Worm (Caenorhabditis elegans) whole organism, L3 larva: Measurements from ENCODE around the gene lea-1.

ENCODE experiments used
- R02D3.7 ChIP-seq: fragments of 150-350 bp; optimal IDR thresholded peaks from 2 replicates; lab custom pipeline; 2014; ENCODE audit warnings: missing biosample characterization, missing genetic modification characterization
- aly-2 ChIP-seq: fragments of 150-350 bp; optimal IDR thresholded peaks from 2 replicates; lab custom pipeline; 2014; ENCODE audit warnings: missing biosample characterization, missing genetic modification characterization
- ceh-82 ChIP-seq: fragments of 150-350 bp; optimal IDR thresholded peaks from 2 replicates; lab custom pipeline; 2014; ENCODE audit warnings: missing biosample characterization, missing genetic modification characterization
- ceh-9 ChIP-seq: sonication (generic microtip); optimal IDR thresholded peaks from 2 replicates; lab custom pipeline; 2018; ENCODE audit warnings: missing biosample characterization, missing genetic modification characterization
- egl-27 ChIP-seq: sonication (generic microtip); optimal IDR thresholded peaks from 4 replicates; lab custom pipeline; 2017; ENCODE audit warnings: missing biosample characterization, missing genetic modification reagents, missing genetic modification characterization
- egl-5 ChIP-seq: fragments of 150-350 bp; optimal IDR thresholded peaks from 2 replicates; lab custom pipeline; 2017; ENCODE audit warnings: missing biosample characterization, missing genetic modification reagents, missing genetic modification characterization, inconsistent platforms
- elt-1 ChIP-seq: fragments of 150-350 bp; optimal IDR thresholded peaks from 2 replicates; lab custom pipeline; 2014; ENCODE audit warnings: missing biosample characterization, missing genetic modification characterization
- elt-2 ChIP-seq: sonication (generic microtip); optimal IDR thresholded peaks from 2 replicates; lab custom pipeline; 2016; ENCODE audit warnings: missing genetic modification reagents, mild to moderate bottlenecking, missing genetic modification characterization, missing compliant biosample characterization
- elt-3 ChIP-seq, 3 experiments: fragments of 150-350 bp in 1 of 3; sonication (generic microtip) in 2 of 3; optimal IDR thresholded peaks; 2 replicates in 2 of 3; 4 replicates in 1 of 3; lab custom pipeline; 2014 to 2017; ENCODE audit warnings: missing biosample characterization in 3 of 3, missing genetic modification characterization in 3 of 3
- eor-1 ChIP-seq, 2 experiments: fragments of 150-350 bp; optimal IDR thresholded peaks; 2 replicates each; lab custom pipeline; 2014 to 2018; ENCODE audit warnings: missing biosample characterization in 2 of 2, missing genetic modification characterization in 2 of 2
- fkh-10 ChIP-seq: sonication (generic microtip); optimal IDR thresholded peaks from 2 replicates; lab custom pipeline; 2017; ENCODE audit warnings: missing biosample characterization, missing genetic modification reagents, missing genetic modification characterization
- fos-1 ChIP-seq: fragments of 150-350 bp; optimal IDR thresholded peaks from 2 replicates; lab custom pipeline; 2014; ENCODE audit warnings: missing biosample characterization, missing genetic modification characterization
- jun-1 ChIP-seq: fragments of 150-350 bp; optimal IDR thresholded peaks from 2 replicates; lab custom pipeline; 2014; ENCODE audit warnings: missing biosample characterization, missing genetic modification reagents, missing genetic modification characterization
- lin-15B ChIP-seq: fragments of 150-350 bp; optimal IDR thresholded peaks from 2 replicates; lab custom pipeline; 2014; ENCODE audit warnings: missing biosample characterization, missing genetic modification characterization
- lin-39 ChIP-seq: fragments of 150-350 bp; optimal IDR thresholded peaks from 2 replicates; lab custom pipeline; 2018; ENCODE audit warnings: missing biosample characterization, missing genetic modification reagents, missing genetic modification characterization
- mdl-1 ChIP-seq: fragments of 150-350 bp; optimal IDR thresholded peaks from 2 replicates; lab custom pipeline; 2014; ENCODE audit warnings: missing biosample characterization, missing genetic modification characterization
- mml-1 ChIP-seq: fragments of 150-350 bp; sonication (generic microtip); optimal IDR thresholded peaks from 3 replicates; lab custom pipeline; 2014; ENCODE audit warnings: missing biosample characterization, missing genetic modification characterization
- nfya-1 ChIP-seq: sonication (generic microtip); optimal IDR thresholded peaks from 2 replicates; lab custom pipeline; 2017; ENCODE audit warnings: missing genetic modification characterization, mild to moderate bottlenecking, missing compliant biosample characterization, antibody characterized with exemption, moderate library complexity; ENCODE audit not compliant: insufficient read depth
- nhr-11 ChIP-seq: fragments of 150-350 bp; optimal IDR thresholded peaks from 2 replicates; lab custom pipeline; 2014; ENCODE audit warnings: missing biosample characterization, missing genetic modification characterization
- nhr-23 ChIP-seq: fragments of 150-350 bp; optimal IDR thresholded peaks from 2 replicates; lab custom pipeline; 2014; ENCODE audit warnings: missing biosample characterization, missing genetic modification reagents, missing genetic modification characterization
- nhr-237 ChIP-seq: fragments of 150-350 bp; optimal IDR thresholded peaks from 2 replicates; lab custom pipeline; 2014; ENCODE audit warnings: missing biosample characterization, missing genetic modification characterization
- nhr-25 ChIP-seq: sonication (generic microtip); optimal IDR thresholded peaks from 2 replicates; lab custom pipeline; 2017; ENCODE audit warnings: missing biosample characterization, missing genetic modification characterization
- nhr-28 ChIP-seq: fragments of 150-350 bp; optimal IDR thresholded peaks from 2 replicates; lab custom pipeline; 2014; ENCODE audit warnings: missing biosample characterization, missing genetic modification characterization
- nhr-43 ChIP-seq: sonication (generic microtip); optimal IDR thresholded peaks from 2 replicates; lab custom pipeline; 2016; ENCODE audit warnings: mild to moderate bottlenecking, missing genetic modification characterization, missing compliant biosample characterization; ENCODE audit not compliant: poor library complexity, severe bottlenecking
- nhr-67 ChIP-seq: fragments of 150-350 bp; optimal IDR thresholded peaks from 2 replicates; lab custom pipeline; 2014; ENCODE audit warnings: missing biosample characterization, missing genetic modification characterization
- nhr-76 ChIP-seq: fragments of 150-350 bp; sonication (generic microtip); optimal IDR thresholded peaks from 5 replicates; lab custom pipeline; 2014; ENCODE audit warnings: missing biosample characterization, missing genetic modification characterization
- nhr-77 ChIP-seq: fragments of 150-350 bp; optimal IDR thresholded peaks from 2 replicates; lab custom pipeline; 2014; ENCODE audit warnings: missing biosample characterization, missing genetic modification characterization
- pha-4 ChIP-seq: fragments of 150-350 bp; optimal IDR thresholded peaks from 2 replicates; lab custom pipeline; 2014; ENCODE audit warnings: missing biosample characterization, missing genetic modification reagents, missing genetic modification characterization
- pqm-1 ChIP-seq: fragments of 150-350 bp; optimal IDR thresholded peaks from 2 replicates; lab custom pipeline; 2017; ENCODE audit warnings: missing biosample characterization, missing genetic modification characterization, inconsistent platforms
- snpc-4 ChIP-seq: fragments of 150-350 bp; optimal IDR thresholded peaks from 2 replicates; lab custom pipeline; 2014; ENCODE audit warnings: missing biosample characterization, missing genetic modification characterization
- tbx-2 ChIP-seq: sonication (generic microtip); optimal IDR thresholded peaks from 2 replicates; lab custom pipeline; 2016; ENCODE audit warnings: mild to moderate bottlenecking, missing genetic modification characterization, missing compliant biosample characterization
- unc-39 ChIP-seq: sonication (generic microtip); optimal IDR thresholded peaks from 4 replicates; lab custom pipeline; 2017; ENCODE audit warnings: missing biosample characterization, missing genetic modification characterization
- unc-62 ChIP-seq: fragments of 150-350 bp; sonication (generic microtip); optimal IDR thresholded peaks from 4 replicates; lab custom pipeline; 2014; ENCODE audit warnings: missing biosample characterization, missing genetic modification reagents, missing genetic modification characterization
- ztf-11 ChIP-seq: fragments of 150-350 bp; optimal IDR thresholded peaks from 2 replicates; lab custom pipeline; 2014; ENCODE audit warnings: missing biosample characterization, missing genetic modification characterization
- ztf-4 ChIP-seq: fragments of 150-350 bp; optimal IDR thresholded peaks from 2 replicates; lab custom pipeline; 2014; ENCODE audit warnings: missing biosample characterization, missing genetic modification characterization

lea-1 gene

DNA sequence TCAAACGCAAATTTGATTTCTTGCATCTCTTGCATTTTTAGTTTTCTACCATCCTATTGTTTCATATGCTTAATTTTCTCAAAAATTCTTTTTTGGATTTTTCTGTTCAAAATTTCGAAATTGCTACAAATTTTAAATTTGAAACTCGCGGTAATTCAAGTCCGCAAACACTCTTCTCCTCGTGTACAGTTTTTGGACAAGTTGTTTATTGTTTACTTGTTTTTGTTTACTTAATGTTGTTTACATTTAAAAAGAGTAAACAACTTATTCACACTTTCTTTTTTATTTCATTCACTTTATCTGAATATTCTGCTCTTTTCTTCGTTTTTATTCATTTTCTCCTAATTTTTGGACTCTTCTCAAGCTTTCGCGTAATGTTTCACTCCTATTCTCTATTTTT, 6.6 kb downstream of the lea-1 start:
- TF ChIP-seq nhr-43 (tag; lab: Kevin White, UChicago) (no peak), mdl-1 (tag; lab: Kevin White, UChicago) (no peak), nhr-11 (tag; lab: Kevin White, UChicago) (no peak), nhr-25 (tag; lab: Kevin White, UChicago) (no peak), ztf-4 (tag; lab: Kevin White, UChicago) (no peak), ztf-11 (tag; lab: Kevin White, UChicago) (no peak), elt-1 (tag; lab: Kevin White, UChicago) (no peak), snpc-4 (tag; lab: Kevin White, UChicago) (no peak), nhr-76 (tag; lab: Kevin White, UChicago) (no peak), ceh-82 (tag; lab: Kevin White, UChicago) (no peak), jun-1 (tag; lab: Kevin White, UChicago) (no peak), pha-4 (tag; lab: Kevin White, UChicago) (no peak), egl-27 (tag; lab: Kevin White, UChicago) (no peak), pqm-1 (no peak), nhr-23 (tag; lab: Kevin White, UChicago) (no peak), mml-1 (tag; lab: Kevin White, UChicago) (no peak), elt-3 (tag; optimal IDR thresholded peaks at IDR 0.05; lab: Kevin White, UChicago) (no peak)
- TF ChIP-seq, all 47 proteins: peak for 0

DNA sequence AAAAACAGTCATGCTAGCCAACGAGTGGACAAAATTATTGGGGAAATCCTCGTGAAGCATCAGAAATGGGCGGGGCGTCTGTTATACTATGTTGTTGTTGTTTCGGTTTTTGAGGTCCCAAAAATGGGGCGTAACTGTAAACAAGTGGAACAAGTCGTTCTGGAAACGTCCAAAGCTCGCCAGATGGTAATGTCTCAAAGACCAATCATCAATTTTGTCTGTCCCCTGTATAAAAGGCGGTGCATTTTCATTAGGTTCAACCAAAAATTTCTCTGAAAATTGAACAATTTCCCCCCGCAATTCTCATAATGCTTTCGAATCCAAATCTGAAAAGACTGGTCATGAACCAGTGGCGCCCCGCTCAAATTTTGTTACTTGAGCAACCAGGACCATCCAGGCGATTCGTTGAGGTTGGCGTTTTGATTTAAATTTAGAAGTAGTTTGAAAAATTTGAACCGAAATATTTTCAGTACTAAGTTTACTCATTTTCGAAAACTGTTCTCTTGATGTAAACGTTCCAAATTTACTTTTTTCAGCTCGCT, 7.4 kb downstream of the lea-1 start:
- no peak for TF ChIP-seq snpc-4 (tag; lab: Kevin White, UChicago)
- no peak for TF ChIP-seq elt-1 (tag; lab: Kevin White, UChicago)
- TF ChIP-seq nhr-11 (tag; lab: Kevin White, UChicago), result no peak
- no peak for TF ChIP-seq nhr-28 (tag; lab: Kevin White, UChicago)
- no peak for TF ChIP-seq R02D3.7
- no peak for TF ChIP-seq fos-1 (tag; lab: Kevin White, UChicago)
- TF ChIP-seq elt-2 (tag; lab: Kevin White, UChicago), result no peak
- no peak for TF ChIP-seq nhr-76 (tag; lab: Kevin White, UChicago)
- no peak for TF ChIP-seq nhr-237
- no peak for TF ChIP-seq lin-15B
- no peak for TF ChIP-seq nhr-67 (tag; lab: Kevin White, UChicago)
- TF ChIP-seq ceh-9 (tag; lab: Kevin White, UChicago), result no peak
- TF ChIP-seq egl-5 (tag; lab: Kevin White, UChicago), result no peak
- no peak for TF ChIP-seq nhr-77 (tag; lab: Kevin White, UChicago)
- no peak for TF ChIP-seq unc-62

DNA sequence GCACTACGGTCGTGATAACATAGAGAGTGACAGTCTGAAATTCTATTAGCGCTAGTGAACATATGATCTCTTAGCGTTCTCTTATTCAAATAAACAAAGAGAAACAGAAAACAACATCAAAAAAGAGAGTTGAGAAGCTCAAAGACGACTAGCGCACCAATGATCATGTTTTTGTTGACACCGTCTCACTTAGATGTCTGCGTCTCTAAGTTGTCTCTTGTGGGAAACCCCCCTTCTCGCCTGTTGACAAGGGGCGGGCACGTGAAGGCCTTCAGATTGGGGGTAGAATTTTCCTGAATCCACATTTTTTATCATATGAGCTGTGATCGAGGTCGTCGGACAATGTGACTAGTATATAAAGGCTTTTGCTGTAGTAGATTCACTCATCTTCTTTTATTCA, 8.2 kb downstream of the lea-1 start:
- TF ChIP-seq pha-4 (tag; lab: Kevin White, UChicago) (peak; percentile 94), lin-39 (peak; percentile 36), tbx-2 (tag; lab: Kevin White, UChicago) (no peak), nfya-1 (tag; lab: Kevin White, UChicago) (peak; percentile 26), mdl-1 (tag; lab: Kevin White, UChicago) (peak; percentile 46)

DNA sequence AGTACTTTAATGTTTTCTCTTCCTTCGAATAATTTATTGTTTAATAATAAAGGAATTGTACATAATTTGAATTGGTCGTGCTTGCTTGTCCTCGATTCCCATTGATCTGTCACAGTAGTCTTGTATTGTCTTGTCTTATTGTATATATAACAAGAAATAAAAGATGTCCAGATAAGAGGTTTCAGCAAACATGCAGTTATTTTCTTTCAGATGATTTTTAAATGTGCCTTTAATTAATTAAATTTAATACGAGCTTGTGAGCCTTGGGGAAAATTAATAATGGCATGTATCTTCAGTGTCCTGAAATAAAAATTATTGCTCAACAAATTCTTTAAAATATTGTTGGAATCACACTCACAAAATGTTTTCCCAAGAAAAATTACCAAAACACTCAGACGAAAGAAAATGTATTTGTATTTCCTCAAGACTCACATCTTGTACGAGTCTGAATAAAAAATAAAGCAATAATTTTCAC, 11.4 kb downstream of the lea-1 start:
- TF ChIP-seq fkh-10 (GFP tag; lab: Kevin White, UChicago), result no peak
- TF ChIP-seq lin-39, result no peak
- TF ChIP-seq unc-39 (tag; lab: Kevin White, UChicago), result no peak
- TF ChIP-seq nhr-67 (tag; lab: Kevin White, UChicago), result no peak
- TF ChIP-seq eor-1 (tag; optimal IDR thresholded peaks at IDR 0.05; lab: Kevin White, UChicago), result no peak
- no peak for TF ChIP-seq nhr-237
- TF ChIP-seq nfya-1 (tag; lab: Kevin White, UChicago), result no peak
- no peak for TF ChIP-seq aly-2 (tag; lab: Kevin White, UChicago)
- no peak for TF ChIP-seq elt-3 (tag; optimal IDR thresholded peaks at IDR 0.05; lab: Kevin White, UChicago)
